Fruit fly (Drosophila melanogaster): ENCODE results near the gene mnb.

- TF ChIP-seq psq (GFP tag; optimal IDR thresholded peaks at IDR 0.05) (no peak), foxo (GFP tag; optimal IDR thresholded peaks at IDR 0.05) (peak in 1 of 2 experiments; percentile 45), Hr83 (GFP tag; optimal IDR thresholded peaks at IDR 0.05; ENCODE audit: poor library complexity, severe bottlenecking) (no peak), tai (GFP tag; optimal IDR thresholded peaks at IDR 0.05) (no peak), h (GFP tag; optimal IDR thresholded peaks at IDR 0.05) (no peak), Dif (GFP tag; optimal IDR thresholded peaks at IDR 0.05; ENCODE audit: partially characterized antibody) (no peak), lola (GFP tag; optimal IDR thresholded peaks at IDR 0.05) (no peak), CG9705 (GFP tag; optimal IDR thresholded peaks at IDR 0.05) (no peak), fru (GFP tag; optimal IDR thresholded peaks at IDR 0.05) (no peak), Rel (GFP tag; optimal IDR thresholded peaks at IDR 0.05) (no peak), Rel (tag; optimal IDR thresholded peaks at IDR 0.05) (no peak), brk (GFP tag; optimal IDR thresholded peaks at IDR 0.05) (no peak)
Observed at dm6 chrX:17887208-17887627, at the start of gene mnb.
